Worm (Caenorhabditis elegans): ENCODE data around the gene Y49F6A.5.

Gene Y49F6A.5

DNA sequence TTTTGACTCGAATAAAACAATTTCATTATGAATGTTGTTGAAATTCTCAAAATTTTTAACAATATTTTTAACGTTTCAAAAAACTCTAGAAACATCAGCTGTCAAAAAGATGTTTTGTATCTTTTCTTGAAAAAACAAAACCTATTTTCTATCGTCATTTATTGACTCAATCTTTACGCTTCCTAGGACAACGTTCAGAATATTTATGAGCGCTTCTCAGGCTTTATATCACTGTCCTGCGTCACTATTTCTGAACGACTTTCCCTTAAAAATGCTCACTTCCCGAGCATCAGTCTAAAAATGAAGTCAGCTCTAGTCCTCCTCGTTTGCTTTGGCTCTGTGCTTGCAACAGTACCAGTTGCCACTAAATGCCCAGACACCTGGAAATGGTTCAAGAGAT lies 31.5 kb downstream of the Y49F6A.5 start, which contains the start of gene clec-133:
TSS of gene clec-133 (plus strand) at position 301 of the 400 bp plus-strand sequence.
- TF ChIP-seq lin-14 (GFP tag; optimal IDR thresholded peaks at IDR 0.05) (no peak), nhr-84 (tag; optimal IDR thresholded peaks at IDR 0.05) (no peak), tbx-2 (tag; optimal IDR thresholded peaks at IDR 0.05) (no peak), sup-37 (GFP tag; optimal IDR thresholded peaks at IDR 0.05) (no peak), hlh-4 (tag; optimal IDR thresholded peaks at IDR 0.05) (no peak)

DNA sequence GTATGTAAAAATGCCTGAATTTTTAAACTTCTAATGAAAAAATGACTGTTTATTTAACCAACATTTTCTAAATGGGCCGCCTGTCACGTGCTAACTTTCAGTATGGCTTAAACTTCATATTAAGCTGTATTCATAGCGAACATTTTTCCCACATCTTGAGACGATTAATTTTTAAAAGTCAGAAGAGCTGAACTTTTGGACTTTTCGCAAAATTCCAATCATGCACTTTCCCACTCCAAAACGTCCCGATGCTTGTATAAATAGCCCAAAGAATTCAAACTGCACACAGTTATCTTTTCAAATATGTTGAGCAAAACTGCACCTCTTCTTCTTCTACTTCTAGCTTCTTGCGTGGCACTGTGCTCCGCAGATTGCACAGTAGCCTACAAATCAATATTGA lies 32.9 kb downstream of the Y49F6A.5 start, which contains the start of gene clec-132:
TSS of gene clec-132 (plus strand) at position 301 of the 400 bp plus-strand sequence.
- TF ChIP-seq lin-15B (tag; optimal IDR thresholded peaks at IDR 0.05) (no peak), aha-1 (tag; optimal IDR thresholded peaks at IDR 0.05) (no peak), rnt-1 (tag; optimal IDR thresholded peaks at IDR 0.05) (no peak), nhr-47 (tag; optimal IDR thresholded peaks at IDR 0.05) (no peak), sptf-1 (tag; optimal IDR thresholded peaks at IDR 0.05) (no peak), fos-1 (tag; optimal IDR thresholded peaks at IDR 0.05) (no peak), lin-13 (GFP tag; optimal IDR thresholded peaks at IDR 0.05) (no peak), Y116A8C.19 (tag; optimal IDR thresholded peaks at IDR 0.05; ENCODE audit: borderline replicate concordance) (no peak)

DNA sequence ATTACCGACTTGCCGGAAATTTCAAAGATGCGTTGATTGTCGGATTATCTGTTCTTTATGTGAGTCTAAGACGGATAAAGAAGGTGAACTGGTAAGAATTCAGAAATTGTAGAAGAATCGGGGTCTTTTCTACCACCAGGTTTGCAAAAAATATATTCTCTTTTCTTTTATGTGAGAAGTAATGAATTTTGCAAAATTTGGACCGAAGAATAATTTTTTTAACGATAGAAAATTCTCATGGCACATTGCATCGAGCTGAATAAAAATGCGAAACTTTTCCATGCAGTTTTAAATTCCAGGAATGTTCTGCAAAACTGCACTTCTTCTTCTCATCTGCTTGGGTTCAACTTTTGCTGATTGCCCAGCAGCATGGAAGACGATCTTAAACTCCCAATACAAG lies 36.4 kb downstream of the Y49F6A.5 start, which contains the start of gene clec-130:
TSS of gene clec-130 (plus strand) at position 301 of the 400 bp plus-strand sequence.
- TF ChIP-seq mab-9 (GFP tag; IDR thresholded peaks at IDR 0.05) (no peak), efl-1 (optimal IDR thresholded peaks at IDR 0.05) (no peak), efl-1 (GFP tag; optimal IDR thresholded peaks at IDR 0.05 in 1 of 2) (no peak), nhr-77 (tag; optimal IDR thresholded peaks at IDR 0.05) (no peak), ceh-8 (GFP tag; optimal IDR thresholded peaks at IDR 0.05) (no peak), unc-30 (tag; optimal IDR thresholded peaks at IDR 0.05) (no peak), mdl-1 (tag; optimal IDR thresholded peaks at IDR 0.05) (no peak), fos-1 (tag; optimal IDR thresholded peaks at IDR 0.05) (no peak), tlp-1 (tag; optimal IDR thresholded peaks at IDR 0.05) (no peak), F16B12.6 (tag; optimal IDR thresholded peaks at IDR 0.05) (no peak), lir-3 (tag; optimal IDR thresholded peaks at IDR 0.05; ENCODE audit: poor library complexity) (no peak), elt-3 (tag; optimal IDR thresholded peaks at IDR 0.05) (no peak), ces-1 (GFP tag; optimal IDR thresholded peaks at IDR 0.05) (no peak), nhr-28 (tag; optimal IDR thresholded peaks at IDR 0.05) (no peak), ama-1 (optimal IDR thresholded peaks at IDR 0.05) (no peak), mep-1 (tag; optimal IDR thresholded peaks at IDR 0.05) (no peak), pag-3 (tag; optimal IDR thresholded peaks at IDR 0.05; ENCODE audit: borderline replicate concordance, insufficient read depth) (no peak), nhr-71 (tag; optimal IDR thresholded peaks at IDR 0.05) (no peak)

DNA sequence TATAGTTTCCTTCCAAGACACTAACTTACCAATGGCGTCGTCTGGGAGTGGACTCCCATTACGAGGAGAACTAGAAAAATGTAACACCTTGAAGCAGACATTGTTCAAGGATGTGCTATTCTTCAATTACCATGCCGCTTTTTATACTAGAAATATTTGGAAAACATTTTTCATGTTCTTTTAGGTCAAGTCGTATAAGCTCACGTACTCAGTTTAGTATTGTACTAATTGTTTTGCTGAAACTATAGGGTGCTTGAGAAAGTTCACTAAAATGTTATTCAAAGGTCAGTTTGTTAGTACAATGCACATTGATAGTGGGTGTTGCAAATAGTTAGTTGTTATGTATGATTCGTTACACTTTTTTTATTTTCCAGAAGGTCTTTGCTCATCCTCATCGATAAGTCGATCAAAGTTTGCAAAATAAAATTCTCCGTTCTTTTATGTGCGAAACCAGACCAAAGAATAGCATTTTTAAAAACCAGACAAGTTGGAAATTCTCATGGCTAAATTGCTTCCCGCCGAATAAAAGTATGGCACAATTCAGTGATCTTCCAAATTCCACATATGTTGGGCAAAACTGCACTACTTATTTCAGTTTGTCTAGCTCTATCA lies 38.6 kb downstream of the Y49F6A.5 start, which contains the start of the genes clec-128 and clec-129:
TSS of gene clec-128 (minus strand) at position 101 of the 612 bp plus-strand sequence.
TSS of gene clec-129 (plus strand) at position 562 of the 612 bp plus-strand sequence.
- TF ChIP-seq hlh-17 (GFP tag; optimal IDR thresholded peaks at IDR 0.05; ENCODE audit: borderline replicate concordance), result no peak
- no peak for TF ChIP-seq hlh-4 (tag; optimal IDR thresholded peaks at IDR 0.05)
- no peak for TF ChIP-seq Y116A8C.19 (tag; optimal IDR thresholded peaks at IDR 0.05; ENCODE audit: borderline replicate concordance)
- no peak for TF ChIP-seq tbx-2 (tag; optimal IDR thresholded peaks at IDR 0.05)
- no peak for TF ChIP-seq pqm-1 (tag; optimal IDR thresholded peaks at IDR 0.05)
- TF ChIP-seq C34B4.2 (tag; optimal IDR thresholded peaks at IDR 0.05), result no peak
- TF ChIP-seq mef-2 (tag; optimal IDR thresholded peaks at IDR 0.05), result no peak
- no peak for TF ChIP-seq nhr-76 (tag; optimal IDR thresholded peaks at IDR 0.05)
- no peak for TF ChIP-seq ztf-11 (tag; optimal IDR thresholded peaks at IDR 0.05)
- no peak for TF ChIP-seq irx-1 (tag; optimal IDR thresholded peaks at IDR 0.05)
- TF ChIP-seq unc-130 (tag; optimal IDR thresholded peaks at IDR 0.05), result no peak
- no peak for TF ChIP-seq snu-23 (GFP tag; optimal IDR thresholded peaks at IDR 0.05)
- TF ChIP-seq ztf-4 (tag; optimal IDR thresholded peaks at IDR 0.05), result no peak
